Worm (Caenorhabditis elegans) whole organism, L2 larva: ENCODE data around the gene T16G12.8.

Experiments used
- C34F6.9 ChIP-seq: fragments of 150-350 bp; optimal IDR thresholded peaks from 2 replicates; lab custom pipeline; 2014; ENCODE audit warnings: missing biosample characterization, missing genetic modification characterization
- F13H6.1 ChIP-seq: sonication (generic microtip); optimal IDR thresholded peaks from 2 replicates; lab custom pipeline; 2016; ENCODE audit warnings: missing genetic modification characterization, missing compliant biosample characterization
- R02D3.7 ChIP-seq: fragments of 150-350 bp; optimal IDR thresholded peaks from 2 replicates; lab custom pipeline; 2014; ENCODE audit warnings: missing biosample characterization, missing genetic modification characterization
- Y55F3AM.14 ChIP-seq: fragments of 200-800 bp; sonication (Bioruptor generic); optimal IDR thresholded peaks from 2 replicates; lab custom pipeline; 2018; ENCODE audit warnings: mild to moderate bottlenecking, missing genetic modification characterization, missing compliant biosample characterization
- alr-1 ChIP-seq: fragments of 150-350 bp; optimal IDR thresholded peaks from 2 replicates; lab custom pipeline; 2014; ENCODE audit warnings: missing biosample characterization, missing genetic modification characterization
- aly-2 ChIP-seq: fragments of 150-350 bp; optimal IDR thresholded peaks from 2 replicates; lab custom pipeline; 2014; ENCODE audit warnings: missing biosample characterization, missing genetic modification characterization
- ama-1 ChIP-seq: fragments of 150-350 bp; optimal IDR thresholded peaks from 2 replicates; lab custom pipeline; 2018; ENCODE audit warnings: inconsistent platforms
- blmp-1 ChIP-seq: sonication (generic microtip); optimal IDR thresholded peaks from 2 replicates; lab custom pipeline; 2017; ENCODE audit warnings: missing genetic modification characterization, mild to moderate bottlenecking, missing compliant biosample characterization, antibody characterized with exemption, moderate library complexity; ENCODE audit not compliant: insufficient read depth
- ceh-16 ChIP-seq: fragments of 150-350 bp; optimal IDR thresholded peaks from 2 replicates; lab custom pipeline; 2014; ENCODE audit warnings: missing biosample characterization, missing genetic modification characterization
- ceh-82 ChIP-seq: fragments of 150-350 bp; optimal IDR thresholded peaks from 2 replicates; lab custom pipeline; 2014; ENCODE audit warnings: missing biosample characterization, missing genetic modification characterization
- dmd-4 ChIP-seq: sonication (generic microtip); optimal IDR thresholded peaks from 2 replicates; lab custom pipeline; 2017; ENCODE audit warnings: missing biosample characterization, missing genetic modification characterization
- egl-27 ChIP-seq: sonication (generic microtip); optimal IDR thresholded peaks from 3 replicates; lab custom pipeline; 2017; ENCODE audit warnings: missing biosample characterization, missing genetic modification reagents, missing genetic modification characterization
- elt-1 ChIP-seq: fragments of 150-350 bp; optimal IDR thresholded peaks from 2 replicates; lab custom pipeline; 2014; ENCODE audit warnings: missing biosample characterization, missing genetic modification characterization
- fos-1 ChIP-seq: fragments of 150-350 bp; optimal IDR thresholded peaks from 2 replicates; lab custom pipeline; 2014; ENCODE audit warnings: missing biosample characterization, missing genetic modification characterization
- gmeb-1 ChIP-seq: fragments of 150-350 bp; optimal IDR thresholded peaks from 2 replicates; lab custom pipeline; 2014; ENCODE audit warnings: missing biosample characterization, missing genetic modification characterization
- lin-13 ChIP-seq: fragments of 150-350 bp; optimal IDR thresholded peaks from 2 replicates; lab custom pipeline; 2014; ENCODE audit warnings: missing biosample characterization, missing genetic modification reagents, missing genetic modification characterization
- lsy-2 ChIP-seq, 2 experiments: fragments of 150-350 bp in 1 of 2; sonication (generic microtip) in 1 of 2; optimal IDR thresholded peaks; 2 replicates each; lab custom pipeline; 2014 to 2017; ENCODE audit warnings: missing biosample characterization in 2 of 2, missing genetic modification characterization in 2 of 2
- nhr-10 ChIP-seq: sonication (generic microtip); optimal IDR thresholded peaks from 2 replicates; lab custom pipeline; 2017; ENCODE audit warnings: missing biosample characterization, missing genetic modification characterization
- nhr-129 ChIP-seq: fragments of 150-350 bp; optimal IDR thresholded peaks from 2 replicates; lab custom pipeline; 2014; ENCODE audit warnings: missing biosample characterization, missing genetic modification characterization
- nhr-237 ChIP-seq: fragments of 150-350 bp; optimal IDR thresholded peaks from 2 replicates; lab custom pipeline; 2014; ENCODE audit warnings: missing biosample characterization, missing genetic modification characterization
- nhr-25 ChIP-seq: fragments of 150-350 bp; sonication (generic microtip); optimal IDR thresholded peaks from 3 replicates; lab custom pipeline; 2014; ENCODE audit warnings: missing biosample characterization, missing genetic modification characterization
- skn-1 ChIP-seq: sonication (generic microtip); optimal IDR thresholded peaks from 2 replicates; lab custom pipeline; 2017; ENCODE audit warnings: missing biosample characterization, missing genetic modification characterization
- sma-3 ChIP-seq: sonication (generic microtip); optimal IDR thresholded peaks from 2 replicates; lab custom pipeline; 2016; ENCODE audit warnings: missing genetic modification reagents, missing genetic modification characterization, missing compliant biosample characterization
- sma-9 ChIP-seq, 2 experiments: fragments of 150-350 bp in 1 of 2; sonication (generic microtip) in 1 of 2; optimal IDR thresholded peaks; 2 replicates each; lab custom pipeline; 2014 to 2016; ENCODE audit warnings: missing genetic modification characterization in 2 of 2, mild to moderate bottlenecking in 1 of 2, missing biosample characterization in 1 of 2, missing compliant biosample characterization in 1 of 2, missing genetic modification reagents in 1 of 2, moderate library complexity in 1 of 2
- snpc-4 ChIP-seq: fragments of 150-350 bp; optimal IDR thresholded peaks from 2 replicates; lab custom pipeline; 2014; ENCODE audit warnings: missing biosample characterization, missing genetic modification characterization
- unc-55 ChIP-seq: fragments of 150-350 bp; sonication (generic microtip); optimal IDR thresholded peaks from 3 replicates; lab custom pipeline; 2014; ENCODE audit warnings: missing biosample characterization, missing genetic modification reagents, missing genetic modification characterization
- ztf-1 ChIP-seq: fragments of 200-800 bp; sonication (Bioruptor generic); conservative IDR thresholded peaks from 2 replicates; pipeline ENCODE4 v1.3.6; 2022; ENCODE audit warnings: missing genetic modification characterization, missing compliant biosample characterization
- ztf-4 ChIP-seq: fragments of 150-350 bp; optimal IDR thresholded peaks from 2 replicates; lab custom pipeline; 2014; ENCODE audit warnings: missing biosample characterization, missing genetic modification characterization

The T16G12.8 gene

ce11 chrIII:10097981-10098380 lies 38.9 kb downstream of the T16G12.8 start, which contains the start of gene spop-1:
Gene spop-1 (minus strand): TSS chrIII:10098081.
- TF ChIP-seq R02D3.7 (no peak), aly-2 (tag; lab: Kevin White, UChicago) (no peak)

- no peak for TF ChIP-seq Y55F3AM.14 (GFP tag; lab: Kevin White, UChicago)
- TF ChIP-seq unc-55 (GFP tag; lab: Kevin White, UChicago) = no peak
- TF ChIP-seq fos-1 = no peak
- TF ChIP-seq gmeb-1 (tag; lab: Kevin White, UChicago) = no peak
- no peak for TF ChIP-seq ama-1 (lab: Kevin White, UChicago)
- TF ChIP-seq nhr-237 (tag; lab: Kevin White, UChicago) = no peak
- TF ChIP-seq blmp-1 (tag; lab: Kevin White, UChicago) = no peak
- no peak for TF ChIP-seq skn-1
- no peak for TF ChIP-seq ztf-1 (GFP tag; lab: Robert Waterston, UW)
- TF ChIP-seq, all 48 proteins: peak for 0
Observed at ce11 chrIII:10101352-10101751, 42.2 kb downstream of the T16G12.8 start, which contains the start of gene kel-10. Gene kel-10 (minus strand): TSS chrIII:10101452.

ce11 chrIII:10106390-10106789 lies 47.3 kb downstream of the T16G12.8 start, which contains the start of gene srt-55:
Gene srt-55 (minus strand): TSS chrIII:10106490.
- TF ChIP-seq nhr-129 (tag; lab: Kevin White, UChicago) (no peak), blmp-1 (tag; lab: Kevin White, UChicago) (no peak), nhr-237 (tag; lab: Kevin White, UChicago) (no peak), R02D3.7 (no peak), sma-3 (GFP tag; lab: Kevin White, UChicago) (no peak), snpc-4 (tag; lab: Kevin White, UChicago) (no peak), C34F6.9 (tag; lab: Kevin White, UChicago) (no peak), ceh-82 (tag; lab: Kevin White, UChicago) (no peak), egl-27 (no peak), unc-55 (GFP tag; lab: Kevin White, UChicago) (no peak), lin-13 (no peak), sma-9 (GFP tag; optimal IDR thresholded peaks at IDR 0.05; lab: Kevin White, UChicago) (no peak), sma-9 (tag; optimal IDR thresholded peaks at IDR 0.05; lab: Kevin White, UChicago) (no peak), dmd-4 (no peak), nhr-10 (tag; lab: Kevin White, UChicago) (no peak), lsy-2 (tag; optimal IDR thresholded peaks at IDR 0.05; lab: Kevin White, UChicago) (no peak), Y55F3AM.14 (GFP tag; lab: Kevin White, UChicago) (no peak)

ce11 chrIII:10108995-10109394 lies 49.9 kb downstream of the T16G12.8 start, which contains the start of gene T16H12.9:
Gene T16H12.9 (plus strand): TSS chrIII:10109295.
- no peak for TF ChIP-seq ztf-4
- TF ChIP-seq nhr-10 (tag; lab: Kevin White, UChicago) = no peak
- no peak for TF ChIP-seq elt-1 (tag; lab: Kevin White, UChicago)
- no peak for TF ChIP-seq ceh-16 (tag; lab: Kevin White, UChicago)
- TF ChIP-seq ceh-82 (tag; lab: Kevin White, UChicago) = no peak
- no peak for TF ChIP-seq Y55F3AM.14 (GFP tag; lab: Kevin White, UChicago)
- no peak for TF ChIP-seq alr-1
- no peak for TF ChIP-seq nhr-129 (tag; lab: Kevin White, UChicago)
- no peak for TF ChIP-seq nhr-25 (tag; lab: Kevin White, UChicago)
- TF ChIP-seq unc-55 (GFP tag; lab: Kevin White, UChicago) = no peak
- TF ChIP-seq F13H6.1 (tag; lab: Kevin White, UChicago) = no peak
